Worm (Caenorhabditis elegans) whole organism, L1 larva: ENCODE data around the gene R160.3.
A peak's percentile ranks its signal among the peaks of the same experiment; 100 is the strongest.

Source experiments
- C34B4.2 ChIP-seq: sonication (generic microtip); optimal IDR thresholded peaks from 2 replicates; lab custom pipeline; 2017; ENCODE audit warnings: mild to moderate bottlenecking, missing genetic modification characterization, missing compliant biosample characterization
- Y116A8C.19 ChIP-seq: sonication (generic microtip); optimal IDR thresholded peaks from 2 replicates; lab custom pipeline; 2016; ENCODE audit warnings: missing compliant biosample characterization, missing genetic modification characterization, borderline replicate concordance
- aha-1 ChIP-seq: fragments of 150-350 bp; optimal IDR thresholded peaks from 2 replicates; lab custom pipeline; 2014; ENCODE audit warnings: missing biosample characterization, missing genetic modification characterization
- alr-1 ChIP-seq: fragments of 200-800 bp; sonication (Bioruptor generic); optimal IDR thresholded peaks from 2 replicates; lab custom pipeline; 2018; ENCODE audit warnings: borderline replicate concordance, mild to moderate bottlenecking, missing genetic modification characterization, missing compliant biosample characterization
- ama-1 ChIP-seq: fragments of 150-350 bp; optimal IDR thresholded peaks from 2 replicates; lab custom pipeline; 2014
- blmp-1 ChIP-seq: fragments of 150-350 bp; optimal IDR thresholded peaks from 2 replicates; lab custom pipeline; 2014; ENCODE audit warnings: missing biosample characterization, missing genetic modification characterization
- ceh-82 ChIP-seq, 3 experiments: fragments of 150-350 bp in 1 of 3; sonication (generic microtip) in 2 of 3; optimal IDR thresholded peaks; 2 replicates each; lab custom pipeline; 2014 to 2017; ENCODE audit warnings: missing biosample characterization in 3 of 3, missing genetic modification characterization in 3 of 3
- ces-1 ChIP-seq: fragments of 150-350 bp; optimal IDR thresholded peaks from 2 replicates; lab custom pipeline; 2014; ENCODE audit warnings: missing biosample characterization, missing genetic modification reagents, missing genetic modification characterization
- dsc-1 ChIP-seq: sonication (generic microtip); optimal IDR thresholded peaks from 2 replicates; lab custom pipeline; 2016; ENCODE audit warnings: mild to moderate bottlenecking, missing genetic modification characterization, missing compliant biosample characterization
- efl-1 ChIP-seq, 4 experiments: fragments of 150-350 bp; optimal IDR thresholded peaks in 3 of 4; peaks in 1 of 4; 1 replicate in 1 of 4; 2 replicates in 3 of 4; lab custom pipeline; 2014; ENCODE audit warnings: missing biosample characterization in 2 of 4, missing genetic modification characterization in 2 of 4, missing genetic modification reagents in 2 of 4
- efl-3 ChIP-seq: fragments of 200-800 bp; sonication (Bioruptor generic); optimal IDR thresholded peaks from 2 replicates; lab custom pipeline; 2018; ENCODE audit warnings: mild to moderate bottlenecking, missing genetic modification characterization, missing compliant biosample characterization
- egl-13 ChIP-seq: sonication (generic microtip); optimal IDR thresholded peaks from 2 replicates; lab custom pipeline; 2016; ENCODE audit warnings: missing genotype, missing genetic modification reagents, missing genetic modification characterization, missing compliant biosample characterization
- fkh-4 ChIP-seq: sonication (generic microtip); optimal IDR thresholded peaks from 2 replicates; lab custom pipeline; 2016; ENCODE audit warnings: missing compliant biosample characterization, missing genetic modification characterization, borderline replicate concordance
- fkh-8 ChIP-seq: sonication (generic microtip); optimal IDR thresholded peaks from 2 replicates; lab custom pipeline; 2016; ENCODE audit warnings: mild to moderate bottlenecking, missing genetic modification characterization, missing compliant biosample characterization
- fos-1 ChIP-seq: fragments of 150-350 bp; optimal IDR thresholded peaks from 2 replicates; lab custom pipeline; 2014; ENCODE audit warnings: missing biosample characterization, missing genetic modification characterization
- hlh-4 ChIP-seq: sonication (generic microtip); optimal IDR thresholded peaks from 2 replicates; lab custom pipeline; 2016; ENCODE audit warnings: mild to moderate bottlenecking, missing genetic modification characterization, missing compliant biosample characterization
- isw-1 ChIP-seq: fragments of 200-800 bp; sonication (Bioruptor generic); IDR thresholded peaks from 2 replicates; pipeline ENCODE4 v1.3.6; 2022; ENCODE audit warnings: missing genetic modification characterization, missing compliant biosample characterization
- jun-1 ChIP-seq: fragments of 150-350 bp; optimal IDR thresholded peaks from 2 replicates; lab custom pipeline; 2014; ENCODE audit warnings: missing biosample characterization, missing genetic modification reagents, missing genetic modification characterization
- lin-13 ChIP-seq: fragments of 150-350 bp; optimal IDR thresholded peaks from 2 replicates; lab custom pipeline; 2014; ENCODE audit warnings: missing biosample characterization, missing genetic modification reagents, missing genetic modification characterization
- lin-14 ChIP-seq: fragments of 200-800 bp; sonication (Bioruptor generic); optimal IDR thresholded peaks from 2 replicates; lab custom pipeline; 2018; ENCODE audit warnings: mild to moderate bottlenecking, missing genetic modification characterization, moderate library complexity, missing compliant biosample characterization
- lin-15B ChIP-seq: fragments of 150-350 bp; sonication (generic microtip); optimal IDR thresholded peaks from 3 replicates; lab custom pipeline; 2014; ENCODE audit warnings: missing biosample characterization, missing genetic modification characterization
- lin-35 ChIP-seq, 2 experiments: fragments of 150-350 bp; optimal IDR thresholded peaks; 2 replicates each; lab custom pipeline; 2014; ENCODE audit warnings: missing biosample characterization in 2 of 2, missing genetic modification characterization in 2 of 2, missing genetic modification reagents in 2 of 2
- lir-3 ChIP-seq: sonication (generic microtip); optimal IDR thresholded peaks from 2 replicates; lab custom pipeline; 2016; ENCODE audit warnings: mild to moderate bottlenecking, missing genetic modification characterization, moderate library complexity, missing compliant biosample characterization; ENCODE audit not compliant: poor library complexity
- mab-9 ChIP-seq: fragments of 200-800 bp; sonication (Bioruptor generic); IDR thresholded peaks from 2 replicates; pipeline ENCODE4 v1.3.6; 2022; ENCODE audit warnings: missing genetic modification reagents, missing genetic modification characterization, missing compliant biosample characterization
- mdl-1 ChIP-seq, 2 experiments: fragments of 150-350 bp; optimal IDR thresholded peaks; 2 replicates each; lab custom pipeline; 2014 to 2017; ENCODE audit warnings: missing biosample characterization in 2 of 2, missing genetic modification characterization in 2 of 2, inconsistent platforms in 1 of 2
- mep-1 ChIP-seq: fragments of 150-350 bp; optimal IDR thresholded peaks from 2 replicates; lab custom pipeline; 2014; ENCODE audit warnings: missing biosample characterization, missing genetic modification characterization
- nhr-12 ChIP-seq: sonication (generic microtip); optimal IDR thresholded peaks from 2 replicates; lab custom pipeline; 2017; ENCODE audit warnings: missing biosample characterization, missing genetic modification characterization
- nhr-19 ChIP-seq: fragments of 200-800 bp; sonication (Bioruptor generic); conservative IDR thresholded peaks from 2 replicates; pipeline ENCODE4 v1.3.6; 2022; ENCODE audit warnings: missing genetic modification characterization, missing compliant biosample characterization
- nhr-20 ChIP-seq: sonication (generic microtip); optimal IDR thresholded peaks from 2 replicates; lab custom pipeline; 2016; ENCODE audit warnings: mild to moderate bottlenecking, missing genetic modification characterization, missing compliant biosample characterization
- nhr-237 ChIP-seq: fragments of 150-350 bp; optimal IDR thresholded peaks from 2 replicates; lab custom pipeline; 2014; ENCODE audit warnings: missing biosample characterization, missing genetic modification characterization
- nhr-28 ChIP-seq: fragments of 150-350 bp; optimal IDR thresholded peaks from 2 replicates; lab custom pipeline; 2014; ENCODE audit warnings: missing biosample characterization, missing genetic modification characterization
- nhr-84 ChIP-seq: sonication (generic microtip); optimal IDR thresholded peaks from 2 replicates; lab custom pipeline; 2017; ENCODE audit warnings: missing biosample characterization, missing genetic modification characterization
- nhr-85 ChIP-seq: sonication (generic microtip); peaks from one replicate; lab custom pipeline; 2016; ENCODE audit warnings: missing genetic modification characterization, inconsistent platforms, missing compliant biosample characterization
- pqm-1 ChIP-seq: sonication (generic microtip); optimal IDR thresholded peaks from 3 replicates; lab custom pipeline; 2017; ENCODE audit warnings: missing biosample characterization, missing genetic modification characterization
- snu-23 ChIP-seq: sonication (generic microtip); optimal IDR thresholded peaks from 2 replicates; lab custom pipeline; 2016; ENCODE audit warnings: missing genetic modification characterization, missing compliant biosample characterization
- sptf-1 ChIP-seq: fragments of 150-350 bp; optimal IDR thresholded peaks from 2 replicates; lab custom pipeline; 2014; ENCODE audit warnings: missing biosample characterization, missing genetic modification characterization
- swsn-7 ChIP-seq: sonication (generic microtip); optimal IDR thresholded peaks from 2 replicates; lab custom pipeline; 2016; ENCODE audit warnings: missing genetic modification characterization, missing compliant biosample characterization
- tlp-1 ChIP-seq: fragments of 150-350 bp; optimal IDR thresholded peaks from 2 replicates; lab custom pipeline; 2014; ENCODE audit warnings: missing biosample characterization, missing genetic modification characterization
- unc-130 ChIP-seq: fragments of 150-350 bp; optimal IDR thresholded peaks from 2 replicates; lab custom pipeline; 2017; ENCODE audit warnings: missing biosample characterization, missing genetic modification characterization, inconsistent platforms
- unc-30 ChIP-seq: sonication (generic microtip); optimal IDR thresholded peaks from 2 replicates; lab custom pipeline; 2017; ENCODE audit warnings: missing biosample characterization, missing genetic modification characterization
- unc-62 ChIP-seq: fragments of 150-350 bp; optimal IDR thresholded peaks from 2 replicates; lab custom pipeline; 2014; ENCODE audit warnings: missing biosample characterization, missing genetic modification reagents, missing genetic modification characterization
- unc-86 ChIP-seq: sonication (generic microtip); optimal IDR thresholded peaks from 2 replicates; lab custom pipeline; 2016; ENCODE audit warnings: missing genetic modification characterization, missing compliant biosample characterization
- vab-15 ChIP-seq: sonication (generic microtip); optimal IDR thresholded peaks from 2 replicates; lab custom pipeline; 2017; ENCODE audit warnings: missing genotype, mild to moderate bottlenecking, missing genetic modification characterization, missing compliant biosample characterization
- xbp-1 ChIP-seq: sonication (generic microtip); optimal IDR thresholded peaks from 2 replicates; lab custom pipeline; 2016; ENCODE audit warnings: missing genetic modification characterization, missing compliant biosample characterization
- zip-4 ChIP-seq: fragments of 200-800 bp; sonication (Bioruptor generic); optimal IDR thresholded peaks from 2 replicates; lab custom pipeline; 2018; ENCODE audit warnings: mild to moderate bottlenecking, missing genetic modification characterization, moderate library complexity, missing compliant biosample characterization
- ztf-11 ChIP-seq, 2 experiments: sonication (generic microtip); optimal IDR thresholded peaks; 2 replicates each; lab custom pipeline; 2016 to 2017; ENCODE audit warnings: missing genetic modification characterization in 2 of 2, missing biosample characterization in 1 of 2, missing compliant biosample characterization in 1 of 2

Gene R160.3

ce11 chrX:4388834-4389409, 22.8 kb upstream of the R160.3 start, which contains the start of gene dpy-23 (continued):
- TF ChIP-seq lir-3 (peak; percentile 84), nhr-12 (tag; lab: Kevin White, UChicago) (no peak), xbp-1 (tag; lab: Kevin White, UChicago) (peak; percentile 94), ceh-82 (tag; optimal IDR thresholded peaks at IDR 0.05; lab: Kevin White, UChicago) (peak; percentile 51 to 97 (median 93)), nhr-237 (tag; lab: Kevin White, UChicago) (peak; percentile 92), nhr-85 (tag; lab: Kevin White, UChicago) (peak; percentile 98), mdl-1 (tag; optimal IDR thresholded peaks at IDR 0.05; lab: Kevin White, UChicago) (peak in 1 of 2 experiments; percentile 86), fos-1 (tag; lab: Kevin White, UChicago) (peak; percentile 91), Y116A8C.19 (tag; lab: Kevin White, UChicago) (no peak), lin-15B (tag; lab: Kevin White, UChicago) (peak; percentile 38), fkh-4 (peak; percentile 46), unc-62 (no peak), egl-13 (tag; lab: Kevin White, UChicago) (peak; percentile 85), tlp-1 (tag; lab: Kevin White, UChicago) (no peak), ztf-11 (tag; optimal IDR thresholded peaks at IDR 0.05; lab: Kevin White, UChicago) (peak in 1 of 2 experiments; percentile 77), alr-1 (no peak), vab-15 (tag; lab: Kevin White, UChicago) (peak; percentile 67), hlh-4 (tag; lab: Kevin White, UChicago) (no peak), C34B4.2 (no peak), aha-1 (tag; lab: Kevin White, UChicago) (peak; percentile 56), dsc-1 (tag; lab: Kevin White, UChicago) (peak; percentile 91), isw-1 (GFP tag; lab: Robert Waterston, UW) (peak; percentile 83), unc-30 (no peak), efl-3 (GFP tag; lab: Kevin White, UChicago) (no peak), snu-23 (peak; percentile 96), pqm-1 (tag; lab: Kevin White, UChicago) (no peak), jun-1 (peak; percentile 94), fkh-8 (peak; percentile 98), nhr-19 (GFP tag; lab: Robert Waterston, UW) (peak; percentile 92), efl-1 (optimal IDR thresholded peaks at IDR 0.05; lab: Kevin White, UChicago) (peak; percentile 78 to 94), efl-1 (GFP tag; optimal IDR thresholded peaks at IDR 0.05 in 1 of 2; lab: Kevin White, UChicago) (peak; percentile 37 to 95), unc-86 (tag; lab: Kevin White, UChicago) (peak; percentile 94), sptf-1 (tag; lab: Kevin White, UChicago) (no peak), lin-35 (GFP tag; optimal IDR thresholded peaks at IDR 0.05; lab: Kevin White, UChicago) (peak; percentile 84), ces-1 (peak; percentile 66), lin-13 (peak; percentile 94), nhr-84 (tag; lab: Kevin White, UChicago) (no peak), lin-14 (peak; percentile 99), blmp-1 (peak; percentile 58), nhr-20 (tag; lab: Kevin White, UChicago) (peak; percentile 96), mep-1 (tag; lab: Kevin White, UChicago) (peak; percentile 91), mab-9 (GFP tag; lab: Robert Waterston, UW) (peak; percentile 64; the same call in 1 of the 2 replicates), ama-1 (lab: Kevin White, UChicago) (no peak), swsn-7 (tag; lab: Kevin White, UChicago) (peak; percentile 96), nhr-28 (tag; lab: Kevin White, UChicago) (no peak), unc-130 (tag; lab: Kevin White, UChicago) (peak; percentile 79), zip-4 (GFP tag; lab: Kevin White, UChicago) (peak; percentile 75)
- TF ChIP-seq, all 84 proteins: peak for 65
